Fruit fly (Drosophila melanogaster): ENCODE measurements around the gene Septin4.

Gene Septin4

DNA sequence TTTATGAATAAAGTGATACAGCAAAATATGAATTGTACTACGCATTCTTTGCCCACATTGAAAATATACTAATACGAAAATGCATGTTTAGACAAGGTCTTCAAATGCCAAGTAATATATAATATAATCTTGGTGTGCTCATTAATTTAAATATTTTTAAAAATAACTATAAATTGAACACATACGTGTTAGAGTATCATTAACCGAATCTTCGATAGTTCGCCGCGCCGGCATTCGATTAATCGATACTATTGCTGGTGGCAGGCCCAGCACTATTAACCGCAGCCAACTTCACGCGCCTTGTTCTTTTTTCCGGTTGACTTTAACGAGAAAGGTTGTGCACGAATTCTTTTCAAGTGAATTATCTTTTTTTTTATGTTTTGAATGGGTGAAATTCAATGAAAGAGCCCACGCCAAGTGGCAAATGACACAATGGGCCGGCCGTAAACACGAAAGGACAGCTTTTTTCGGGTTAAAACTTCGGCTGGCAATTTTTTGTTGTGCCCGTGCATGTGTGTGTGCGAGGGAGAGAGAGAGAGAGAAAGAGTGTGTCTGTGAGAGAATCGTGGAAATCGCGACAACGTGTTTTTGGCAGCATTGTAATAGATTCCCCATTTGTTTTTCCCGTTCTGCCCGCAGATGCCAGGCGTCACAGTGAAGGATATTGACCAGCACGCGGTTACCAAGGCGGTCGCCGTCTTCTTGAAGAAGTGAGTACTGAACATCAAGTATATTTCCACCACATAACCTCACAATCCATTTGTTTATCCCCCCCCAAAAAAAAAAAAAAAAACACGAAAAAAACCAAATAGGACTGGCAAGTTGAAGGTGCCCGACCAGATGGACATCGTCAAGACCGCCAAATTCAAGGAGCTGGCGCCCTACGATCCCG lies 57.1 kb downstream of the Septin4 start, which contains the start of gene RpS19a (continued):
- TF ChIP-seq CG4854 (GFP tag; optimal IDR thresholded peaks at IDR 0.05), result peak; percentile 65
- TF ChIP-seq nerfin-2 (GFP tag; IDR thresholded peaks at IDR 0.05; ENCODE audit: partially characterized antibody), result no peak
- TF ChIP-seq CG31441 (GFP tag; IDR thresholded peaks at IDR 0.05), result peak; percentile 77
- peak; percentile 85 for TF ChIP-seq nau (GFP tag; optimal IDR thresholded peaks at IDR 0.05)
- peak; percentile 58 for TF ChIP-seq D19B (GFP tag; optimal IDR thresholded peaks at IDR 0.05)
- TF ChIP-seq sima (GFP tag; optimal IDR thresholded peaks at IDR 0.05), result no peak
- peak; percentile 94 for TF ChIP-seq CG17912 (GFP tag; optimal IDR thresholded peaks at IDR 0.05)
- peak; percentile 77 for TF ChIP-seq scrt (GFP tag; optimal IDR thresholded peaks at IDR 0.05)
- peak; percentile 40 for TF ChIP-seq HmgD (GFP tag; optimal IDR thresholded peaks at IDR 0.05)
- TF ChIP-seq amos (GFP tag; IDR thresholded peaks at IDR 0.05; ENCODE audit: partially characterized antibody), result peak; percentile 3; the same call in 1 of the 2 replicates
- no peak for TF ChIP-seq sna (GFP tag; IDR thresholded peaks at IDR 0.05; ENCODE audit: partially characterized antibody)
- TF ChIP-seq ERR (GFP tag; optimal IDR thresholded peaks at IDR 0.05), result no peak
- peak; percentile 48 for TF ChIP-seq lilli (GFP tag; optimal IDR thresholded peaks at IDR 0.05)
- TF ChIP-seq Ptx1 (GFP tag; IDR thresholded peaks at IDR 0.05), result peak; percentile 58
- peak; percentile 89 for TF ChIP-seq Fer1 (GFP tag; optimal IDR thresholded peaks at IDR 0.05)
- TF ChIP-seq CG8089 (GFP tag; optimal IDR thresholded peaks at IDR 0.05), result peak; percentile 55
- no peak for TF ChIP-seq lov (optimal IDR thresholded peaks at IDR 0.05)
- peak; percentile 94 for TF ChIP-seq lov (GFP tag; IDR thresholded peaks at IDR 0.05)
- peak; percentile 98 for TF ChIP-seq MESR4 (GFP tag; optimal IDR thresholded peaks at IDR 0.05)
- TF ChIP-seq chn (GFP tag; optimal IDR thresholded peaks at IDR 0.05), result peak; percentile 20
- no peak for TF ChIP-seq jigr1 (GFP tag; IDR thresholded peaks at IDR 0.05)
- peak; percentile 29; the same call in 1 of the 3 replicates for TF ChIP-seq CG7963 (GFP tag; IDR thresholded peaks at IDR 0.05; ENCODE audit: partially characterized antibody)
- TF ChIP-seq schlank (tag; optimal IDR thresholded peaks at IDR 0.05), result peak; percentile 85
- TF ChIP-seq pfk (GFP tag; optimal IDR thresholded peaks at IDR 0.05), result peak; percentile 80
- peak; percentile 75 for TF ChIP-seq slbo (GFP tag; IDR thresholded peaks at IDR 0.05)
- TF ChIP-seq CG6813 (GFP tag; optimal IDR thresholded peaks at IDR 0.05), result peak; percentile 88
- peak; percentile 80 for TF ChIP-seq pb (GFP tag; optimal IDR thresholded peaks at IDR 0.05)
- peak; percentile 43; the same call in 2 of the 3 replicates for TF ChIP-seq knrl (GFP tag; IDR thresholded peaks at IDR 0.05; ENCODE audit: partially characterized antibody)
- TF ChIP-seq H15 (GFP tag; IDR thresholded peaks at IDR 0.05), result peak; percentile 67; the same call in 2 of the 3 replicates
- no peak for TF ChIP-seq CG31388 (GFP tag; optimal IDR thresholded peaks at IDR 0.05)
- TF ChIP-seq Drgx (GFP tag; IDR thresholded peaks at IDR 0.05), result no peak; the same call in none of the 2 replicates
- TF ChIP-seq gcm2 (GFP tag; optimal IDR thresholded peaks at IDR 0.05), result peak; percentile 36
- TF ChIP-seq gfzf (GFP tag; optimal IDR thresholded peaks at IDR 0.05), result no peak
- TF ChIP-seq Rfx (GFP tag; IDR thresholded peaks at IDR 0.05), result peak; percentile 87
- peak; percentile 45 for TF ChIP-seq CG17829 (tag; optimal IDR thresholded peaks at IDR 0.05)
- TF ChIP-seq gcm (GFP tag; optimal IDR thresholded peaks at IDR 0.05), result peak; percentile 67
- peak; percentile 37 for TF ChIP-seq grn (GFP tag; optimal IDR thresholded peaks at IDR 0.05)
- TF ChIP-seq trh (GFP tag; optimal IDR thresholded peaks at IDR 0.05), result no peak
- no peak for TF ChIP-seq p53 (GFP tag; optimal IDR thresholded peaks at IDR 0.05)
- TF ChIP-seq row (GFP tag; IDR thresholded peaks at IDR 0.05), result peak; percentile 24; the same call in 1 of the 3 replicates
- peak; percentile 59 for TF ChIP-seq CG6689 (GFP tag; IDR thresholded peaks at IDR 0.05)
- TF ChIP-seq mirr (GFP tag; optimal IDR thresholded peaks at IDR 0.05), result peak; percentile 91
- TF ChIP-seq gem (tag; optimal IDR thresholded peaks at IDR 0.05), result peak; percentile 58
- no peak for TF ChIP-seq Six4 (GFP tag; optimal IDR thresholded peaks at IDR 0.05)
- TF ChIP-seq dan (GFP tag; IDR thresholded peaks at IDR 0.05), result no peak
- peak; percentile 46 for TF ChIP-seq CG31224 (GFP tag; IDR thresholded peaks at IDR 0.05)
- TF ChIP-seq Sox100B (GFP tag; optimal IDR thresholded peaks at IDR 0.05), result peak; percentile 86
- TF ChIP-seq Aef1 (GFP tag; IDR thresholded peaks at IDR 0.05), result peak; percentile 64
- peak; percentile 40 for TF ChIP-seq tin (GFP tag; optimal IDR thresholded peaks at IDR 0.05)

All from whole organism, embryonic.